Worm (Caenorhabditis elegans): Measurements from ENCODE around the gene set-21.

DNA sequence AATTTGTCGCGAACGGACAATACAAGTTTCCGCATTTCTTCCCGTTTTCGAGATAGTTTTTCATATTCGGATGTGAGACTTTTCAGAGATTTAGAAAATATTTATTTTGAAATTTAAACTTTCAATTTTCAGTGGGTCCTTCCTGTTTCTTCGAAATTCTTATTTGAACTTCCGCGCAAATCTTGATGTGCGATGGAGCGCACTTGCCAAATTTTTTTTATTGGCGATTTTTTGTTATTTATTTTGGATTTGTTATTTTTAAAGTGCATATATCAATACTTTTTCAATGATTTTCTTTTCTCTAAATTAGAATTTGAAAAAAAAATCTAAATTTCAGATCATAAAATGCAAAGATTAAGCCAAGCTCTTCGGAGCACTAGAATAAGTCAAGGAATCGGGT, 33.3 kb upstream of the set-21 start, which contains the start of gene sars-2:
- TF ChIP-seq him-1 (tag; optimal IDR thresholded peaks at IDR 0.05) (no peak), dao-5 (tag; optimal IDR thresholded peaks at IDR 0.05) (no peak)

Measured in whole organism, L4/young adult.